Comparison of ENCODE assay signal across 1 fruit fly cellular context in the genomic region with DNA sequence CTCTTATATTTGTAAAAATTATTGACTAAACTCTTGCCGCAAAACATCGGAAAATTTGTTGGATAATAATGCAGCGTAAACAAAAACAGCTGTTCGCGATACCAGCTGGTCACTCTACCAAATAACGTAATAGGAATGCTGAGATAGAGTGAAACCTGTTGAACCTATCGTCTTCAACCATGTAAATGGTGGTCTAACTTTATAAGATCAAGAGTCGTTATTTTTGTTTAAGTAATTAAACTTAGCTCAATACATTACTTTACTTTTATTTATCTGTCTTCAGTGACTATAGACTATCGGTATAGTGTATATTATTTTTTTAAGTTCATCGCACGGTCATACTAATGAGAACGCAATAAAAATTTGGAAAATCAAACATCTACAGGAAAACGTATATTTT.
A peak's percentile ranks its signal among the peaks of the same experiment; 100 is the strongest.
TF ChIP-seq lines count a peak whose summit lies in the region.

A gene (minus strand): TSS at position 93 of the 400 bp plus-strand sequence.
A gene (plus strand): TSS at position 320 of the 400 bp plus-strand sequence.

TF ChIP-seq in whole organism, embryonic, 481 proteins besides CTCF, POLR2A, EP300 and RAD21 (continued from another document):
- TF ChIP-seq CG4617 (GFP tag; optimal IDR thresholded peaks at IDR 0.05; lab: Kevin White, UChicago; ENCODE audit: borderline replicate concordance) (peak; percentile 64), Scr (GFP tag; IDR thresholded peaks at IDR 0.05; lab: Robert Waterston, UW; ENCODE audit: partially characterized antibody) (peak; percentile 78), NK7.1 (GFP tag; optimal IDR thresholded peaks at IDR 0.05; lab: Kevin White, UChicago) (no peak), HmgZ (tag; optimal IDR thresholded peaks at IDR 0.05; lab: Kevin White, UChicago) (peak; percentile 39), mld (GFP tag; IDR thresholded peaks at IDR 0.05; lab: Robert Waterston, UW; ENCODE audit: partially characterized antibody) (0 out of 3 replicates have a peak, but pooled peaks have one; percentile 22), Sry-β (GFP tag; optimal IDR thresholded peaks at IDR 0.05; lab: Kevin White, UChicago) (peak; percentile 28), Trl (optimal IDR thresholded peaks at IDR 0.05; lab: Kevin White, UChicago) (no peak), Trl (GFP tag; optimal IDR thresholded peaks at IDR 0.05; lab: Kevin White, UChicago) (no peak), knrl (GFP tag; IDR thresholded peaks at IDR 0.05; lab: Robert Waterston, UW; ENCODE audit: partially characterized antibody) (peak; percentile 71; the same call in 2 of the 3 replicates), CG2129 (GFP tag; IDR thresholded peaks at IDR 0.05; lab: Robert Waterston, UW; ENCODE audit: partially characterized antibody) (peak; percentile 56; the same call in 1 of the 2 replicates), Elba2 (GFP tag; optimal IDR thresholded peaks at IDR 0.05; lab: Kevin White, UChicago) (peak; percentile 66), hbn (GFP tag; IDR thresholded peaks at IDR 0.05; lab: Robert Waterston, UW; ENCODE audit: partially characterized antibody) (peak; percentile 73), CG14710 (tag; optimal IDR thresholded peaks at IDR 0.05; lab: Kevin White, UChicago) (peak; percentile 50), lola (GFP tag; optimal IDR thresholded peaks at IDR 0.05; lab: Kevin White, UChicago) (peak in 1 of 3 experiments; percentile 1), CG9437 (GFP tag; optimal IDR thresholded peaks at IDR 0.05; lab: Kevin White, UChicago) (peak; percentile 99), scrt (GFP tag; optimal IDR thresholded peaks at IDR 0.05; lab: Kevin White, UChicago) (peak; percentile 91), nmo (GFP tag; optimal IDR thresholded peaks at IDR 0.05; lab: Kevin White, UChicago) (peak; percentile 32), BEAF-32 (GFP tag; optimal IDR thresholded peaks at IDR 0.05; lab: Kevin White, UChicago) (peak; percentile 82), CG15514 (GFP tag; optimal IDR thresholded peaks at IDR 0.05; lab: Kevin White, UChicago) (peak; percentile 23), CG18764 (GFP tag; optimal IDR thresholded peaks at IDR 0.05; lab: Kevin White, UChicago) (no peak), Dll (GFP tag; IDR thresholded peaks at IDR 0.05; lab: Robert Waterston, UW; ENCODE audit: partially characterized antibody) (peak; percentile 89), CG3995 (GFP tag; optimal IDR thresholded peaks at IDR 0.05; lab: Kevin White, UChicago) (peak; percentile 84), MBD-R2 (GFP tag; IDR thresholded peaks at IDR 0.05; lab: Robert Waterston, UW) (peak; percentile 82), Abd-B (GFP tag; optimal IDR thresholded peaks at IDR 0.05; lab: Kevin White, UChicago) (peak; percentile 33), bbx (GFP tag; IDR thresholded peaks at IDR 0.05; lab: Robert Waterston, UW; ENCODE audit: partially characterized antibody) (peak; percentile 48; the same call in 1 of the 2 replicates), Hr78 (GFP tag; optimal IDR thresholded peaks at IDR 0.05; lab: Kevin White, UChicago) (peak in 1 of 2 experiments; percentile 0), CG2116 (GFP tag; optimal IDR thresholded peaks at IDR 0.05; lab: Kevin White, UChicago) (peak; percentile 45), CG6854 (GFP tag; optimal IDR thresholded peaks at IDR 0.05; lab: Kevin White, UChicago) (no peak), inv (GFP tag; IDR thresholded peaks at IDR 0.05; lab: Robert Waterston, UW; ENCODE audit: partially characterized antibody) (peak; percentile 56), crp (GFP tag; optimal IDR thresholded peaks at IDR 0.05; lab: Kevin White, UChicago) (peak; percentile 81 to 95), CG17829 (tag; optimal IDR thresholded peaks at IDR 0.05; lab: Kevin White, UChicago) (peak; percentile 28), Six4 (GFP tag; optimal IDR thresholded peaks at IDR 0.05; lab: Kevin White, UChicago) (no peak), Sry-δ (GFP tag; optimal IDR thresholded peaks at IDR 0.05; lab: Kevin White, UChicago) (peak; percentile 75), CG34224 (GFP tag; IDR thresholded peaks at IDR 0.05; lab: Robert Waterston, UW; ENCODE audit: partially characterized antibody) (peak; percentile 49; the same call in 2 of the 3 replicates), unc-4 (GFP tag; IDR thresholded peaks at IDR 0.05; lab: Robert Waterston, UW; ENCODE audit: partially characterized antibody) (peak; percentile 74), sug (tag; optimal IDR thresholded peaks at IDR 0.05; lab: Kevin White, UChicago) (peak; percentile 13), CG3065 (GFP tag; optimal IDR thresholded peaks at IDR 0.05; lab: Kevin White, UChicago) (no peak), sna (GFP tag; IDR thresholded peaks at IDR 0.05; lab: Robert Waterston, UW; ENCODE audit: partially characterized antibody) (peak; percentile 85), amos (GFP tag; IDR thresholded peaks at IDR 0.05; lab: Robert Waterston, UW; ENCODE audit: partially characterized antibody) (peak; percentile 56), Opbp (GFP tag; IDR thresholded peaks at IDR 0.05; lab: Robert Waterston, UW; ENCODE audit: partially characterized antibody) (0 out of 3 replicates have a peak, but pooled peaks have one; percentile 36), bab2 (GFP tag; optimal IDR thresholded peaks at IDR 0.05; lab: Kevin White, UChicago) (no peak), oc (tag; optimal IDR thresholded peaks at IDR 0.05; lab: Kevin White, UChicago) (no peak), chinmo (GFP tag; IDR thresholded peaks at IDR 0.05; lab: Robert Waterston, UW; ENCODE audit: partially characterized antibody) (0 out of 4 replicates have a peak, but pooled peaks have one; percentile 60), gsb-n (tag; optimal IDR thresholded peaks at IDR 0.05; lab: Kevin White, UChicago) (peak; percentile 54), kah (GFP tag; optimal IDR thresholded peaks at IDR 0.05; lab: Kevin White, UChicago) (peak; percentile 2), CG17385 (GFP tag; optimal IDR thresholded peaks at IDR 0.05; lab: Kevin White, UChicago) (no peak), gfzf (GFP tag; optimal IDR thresholded peaks at IDR 0.05; lab: Kevin White, UChicago) (peak; percentile 81), CG17361 (GFP tag; IDR thresholded peaks at IDR 0.05; lab: Robert Waterston, UW) (0 out of 3 replicates have a peak, but pooled peaks have one; percentile 19), CG12659 (GFP tag; optimal IDR thresholded peaks at IDR 0.05; lab: Kevin White, UChicago) (peak; percentile 30)
